Worm (Caenorhabditis elegans): ENCODE data around the gene F14F7.7.

F14F7.7 gene

DNA sequence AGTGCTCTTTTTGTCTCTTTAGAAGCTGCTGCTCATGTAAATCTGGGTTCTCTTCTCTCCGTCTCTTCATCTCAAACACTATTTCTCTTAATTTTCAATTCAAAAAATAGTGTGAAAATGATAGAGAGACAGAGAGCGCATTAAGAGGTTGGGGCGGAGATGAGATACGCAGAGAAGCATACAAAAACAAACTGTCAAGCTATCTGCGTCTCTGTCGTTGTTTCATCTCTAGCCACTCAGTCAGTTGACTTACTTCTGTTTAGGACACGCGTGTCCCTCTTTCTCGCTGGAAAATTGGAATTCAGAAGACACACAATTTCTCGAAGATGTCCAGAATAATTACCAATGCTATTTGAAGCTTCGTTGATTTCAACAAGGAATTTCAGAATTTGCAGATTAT is 30.4 kb downstream of the F14F7.7 start (continued):
- TF ChIP-seq ceh-19 (GFP tag; optimal IDR thresholded peaks at IDR 0.05) (no peak), unc-42 (tag; optimal IDR thresholded peaks at IDR 0.05) (peak; percentile 96), hlh-13 (GFP tag; optimal IDR thresholded peaks at IDR 0.05) (no peak), npax-4 (tag; optimal IDR thresholded peaks at IDR 0.05) (no peak), elt-2 (tag; optimal IDR thresholded peaks at IDR 0.05) (no peak), syd-9 (tag; optimal IDR thresholded peaks at IDR 0.05) (no peak), C08G9.2 (tag; optimal IDR thresholded peaks at IDR 0.05) (no peak), hlh-30 (tag; optimal IDR thresholded peaks at IDR 0.05; ENCODE audit: insufficient read depth) (peak; percentile 90), pqm-1 (tag; optimal IDR thresholded peaks at IDR 0.05) (no peak), madf-2 (tag; optimal IDR thresholded peaks at IDR 0.05) (no peak), ceh-9 (tag; optimal IDR thresholded peaks at IDR 0.05) (no peak), tbx-7 (tag; optimal IDR thresholded peaks at IDR 0.05) (no peak), lim-6 (tag; optimal IDR thresholded peaks at IDR 0.05) (no peak), ceh-2 (tag; optimal IDR thresholded peaks at IDR 0.05) (no peak), unc-3 (GFP tag; conservative IDR thresholded peaks at IDR 0.05) (no peak), unc-3 (tag; optimal IDR thresholded peaks at IDR 0.05) (peak; percentile 19), zip-5 (tag; optimal IDR thresholded peaks at IDR 0.05) (no peak), che-1 (tag; optimal IDR thresholded peaks at IDR 0.05) (no peak), pat-9 (tag; optimal IDR thresholded peaks at IDR 0.05) (no peak)

DNA sequence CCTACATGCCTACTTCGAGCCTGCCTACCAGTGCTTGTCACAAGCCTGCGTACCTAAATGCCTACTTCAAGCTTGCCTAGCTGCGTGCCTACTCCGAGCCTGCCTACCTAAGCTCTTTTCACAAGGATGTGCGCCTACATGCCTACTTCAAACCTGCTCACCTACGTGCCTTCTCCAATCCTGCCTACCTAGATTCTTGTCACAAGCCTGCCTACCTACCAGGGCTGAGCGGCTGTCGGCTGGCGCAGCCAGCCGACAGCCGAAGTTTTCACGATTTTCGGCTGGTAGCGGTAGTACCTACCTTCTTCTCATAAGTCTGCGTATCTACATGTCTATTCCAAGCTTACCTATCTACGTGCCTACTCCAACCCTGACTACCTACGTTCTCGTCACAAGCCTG is 31.0 kb downstream of the F14F7.7 start:
- TF ChIP-seq madf-2 (tag; optimal IDR thresholded peaks at IDR 0.05) (peak; percentile 6), pros-1 (tag; optimal IDR thresholded peaks at IDR 0.05) (no peak), tbx-2 (tag; optimal IDR thresholded peaks at IDR 0.05) (no peak), dve-1 (tag; optimal IDR thresholded peaks at IDR 0.05) (no peak), ceh-30 (tag; optimal IDR thresholded peaks at IDR 0.05) (no peak), nhr-232 (tag; optimal IDR thresholded peaks at IDR 0.05) (no peak), nhr-11 (tag; optimal IDR thresholded peaks at IDR 0.05) (no peak), hlh-6 (tag; optimal IDR thresholded peaks at IDR 0.05) (no peak)

DNA sequence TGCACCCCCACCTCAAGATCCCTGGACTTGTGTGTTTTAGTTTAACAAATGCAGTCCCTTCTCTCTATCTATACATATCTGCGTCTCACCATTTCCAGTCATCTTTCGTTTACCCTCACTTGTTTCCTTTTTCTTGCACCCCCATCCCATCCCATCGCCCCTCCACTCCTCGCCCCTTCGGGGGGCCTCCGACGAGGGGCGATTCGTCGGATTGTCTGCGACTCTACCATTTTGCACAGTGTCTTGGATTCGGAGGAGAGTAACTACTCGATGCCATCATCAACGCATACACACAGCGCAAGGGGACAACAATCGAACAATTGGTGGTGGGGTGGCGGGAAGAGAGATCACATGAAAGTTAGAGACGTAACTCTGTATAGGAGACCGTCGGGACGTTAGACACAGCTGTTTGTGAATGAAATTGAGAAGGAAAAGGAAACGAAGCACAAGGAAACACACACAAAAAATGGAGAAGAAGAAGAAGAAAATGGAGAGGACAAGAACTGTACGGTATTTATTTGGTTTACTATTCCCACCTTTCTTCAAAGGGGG is 31.8 kb downstream of the F14F7.7 start:
- TF ChIP-seq ceh-24 (tag; optimal IDR thresholded peaks at IDR 0.05) (no peak), ceh-30 (tag; optimal IDR thresholded peaks at IDR 0.05) (peak; percentile 56), ceh-22 (tag; optimal IDR thresholded peaks at IDR 0.05) (peak; percentile 96), K09A11.1 (tag; optimal IDR thresholded peaks at IDR 0.05; ENCODE audit: insufficient read depth) (no peak), pag-3 (tag; optimal IDR thresholded peaks at IDR 0.05; ENCODE audit: borderline replicate concordance) (peak; percentile 51), pros-1 (tag; optimal IDR thresholded peaks at IDR 0.05) (peak; percentile 100), C38D4.7 (GFP tag; optimal IDR thresholded peaks at IDR 0.05) (no peak), ceh-14 (tag; optimal IDR thresholded peaks at IDR 0.05) (peak; percentile 84), ref-2 (tag; optimal IDR thresholded peaks at IDR 0.05) (peak; percentile 95), zip-5 (tag; optimal IDR thresholded peaks at IDR 0.05) (no peak), ceh-9 (tag; optimal IDR thresholded peaks at IDR 0.05) (no peak), unc-86 (tag; optimal IDR thresholded peaks at IDR 0.05) (peak; percentile 74), fkh-10 (GFP tag; optimal IDR thresholded peaks at IDR 0.05) (peak; percentile 23), hlh-6 (tag; optimal IDR thresholded peaks at IDR 0.05) (peak; percentile 50), pqm-1 (tag; optimal IDR thresholded peaks at IDR 0.05) (no peak), Y22D7AL.16 (tag; optimal IDR thresholded peaks at IDR 0.05) (peak; percentile 14), T23F11.4 (GFP tag; optimal IDR thresholded peaks at IDR 0.05) (peak; percentile 75), madf-2 (tag; optimal IDR thresholded peaks at IDR 0.05) (peak; percentile 61), sdc-2 (tag; optimal IDR thresholded peaks at IDR 0.05) (peak; percentile 86), pha-2 (tag; optimal IDR thresholded peaks at IDR 0.05) (peak; percentile 87), ceh-19 (GFP tag; optimal IDR thresholded peaks at IDR 0.05) (peak; percentile 92), dmd-4 (tag; optimal IDR thresholded peaks at IDR 0.05; ENCODE audit: borderline replicate concordance) (peak; percentile 88), ceh-18 (tag; optimal IDR thresholded peaks at IDR 0.05) (peak; percentile 99), K02D7.2 (tag; optimal IDR thresholded peaks at IDR 0.05) (peak; percentile 31), eyg-1 (tag; optimal IDR thresholded peaks at IDR 0.05) (peak; percentile 48), F13H6.1 (tag; optimal IDR thresholded peaks at IDR 0.05) (peak; percentile 94), tbx-7 (tag; optimal IDR thresholded peaks at IDR 0.05) (peak; percentile 45), ceh-31 (tag; optimal IDR thresholded peaks at IDR 0.05) (peak; percentile 96), syd-9 (tag; optimal IDR thresholded peaks at IDR 0.05) (peak; percentile 65), hlh-30 (tag; optimal IDR thresholded peaks at IDR 0.05; ENCODE audit: insufficient read depth) (peak; percentile 93), elt-2 (tag; optimal IDR thresholded peaks at IDR 0.05) (peak; percentile 13), fax-1 (tag; optimal IDR thresholded peaks at IDR 0.05) (peak; percentile 74), ceh-45 (GFP tag; IDR thresholded peaks at IDR 0.05) (no peak), hlh-8 (tag; optimal IDR thresholded peaks at IDR 0.05) (peak; percentile 74)

Data from whole organism, late embryonic.